Worm (Caenorhabditis elegans) whole organism, early embryonic: ENCODE results near the gene F58B6.1.
A peak's percentile ranks its signal among the peaks of the same experiment; 100 is the strongest.

Source experiments
- B0310.2 ChIP-seq: sonication (generic microtip); optimal IDR thresholded peaks from 2 replicates; lab custom pipeline; 2016; ENCODE audit warnings: mild to moderate bottlenecking, missing genetic modification characterization, missing compliant biosample characterization
- F13C5.2 ChIP-seq: sonication (generic microtip); optimal IDR thresholded peaks from 2 replicates; lab custom pipeline; 2017; ENCODE audit warnings: mild to moderate bottlenecking, missing genetic modification characterization, inconsistent platforms, missing compliant biosample characterization
- aly-1 ChIP-seq: sonication (generic microtip); optimal IDR thresholded peaks from 2 replicates; lab custom pipeline; 2016; ENCODE audit warnings: missing genetic modification characterization, missing compliant biosample characterization
- ama-1 ChIP-seq: fragments of 150-350 bp; optimal IDR thresholded peaks from 2 replicates; lab custom pipeline; 2014
- ceh-13 ChIP-seq: fragments of 200-800 bp; sonication (Bioruptor generic); optimal IDR thresholded peaks from 2 replicates; lab custom pipeline; 2018; ENCODE audit warnings: mild to moderate bottlenecking, missing genetic modification characterization, missing compliant biosample characterization
- ceh-36 ChIP-seq: sonication (generic microtip); optimal IDR thresholded peaks from 2 replicates; lab custom pipeline; 2016; ENCODE audit warnings: missing genetic modification characterization, inconsistent platforms, missing compliant biosample characterization
- ets-7 ChIP-seq: sonication (generic microtip); optimal IDR thresholded peaks from 2 replicates; lab custom pipeline; 2016; ENCODE audit warnings: missing genotype, missing genetic modification characterization, missing compliant biosample characterization
- flt-1 ChIP-seq: fragments of 200-800 bp; sonication (Bioruptor generic); IDR thresholded peaks from 2 replicates; pipeline ENCODE4 v1.3.6; 2022; ENCODE audit warnings: missing genetic modification characterization, missing compliant biosample characterization
- hmbx-1 ChIP-seq: sonication (generic microtip); optimal IDR thresholded peaks from 2 replicates; lab custom pipeline; 2016; ENCODE audit warnings: mild to moderate bottlenecking, missing genetic modification characterization, missing compliant biosample characterization
- hmg-4 ChIP-seq: fragments of 200-800 bp; sonication (Bioruptor generic); optimal IDR thresholded peaks from 2 replicates; lab custom pipeline; 2018; ENCODE audit warnings: mild to moderate bottlenecking, missing genetic modification characterization, missing compliant biosample characterization
- hnd-1 ChIP-seq: sonication (generic microtip); optimal IDR thresholded peaks from 2 replicates; lab custom pipeline; 2016; ENCODE audit warnings: missing genetic modification characterization, missing compliant biosample characterization
- pes-1 ChIP-seq: fragments of 200-800 bp; sonication (Bioruptor generic); IDR thresholded peaks from 2 replicates; pipeline ENCODE4 v1.3.6; 2022; ENCODE audit warnings: missing genetic modification reagents, missing genetic modification characterization, missing compliant biosample characterization
- scrt-1 ChIP-seq: fragments of 200-800 bp; sonication (Bioruptor generic); IDR thresholded peaks from 2 replicates; pipeline ENCODE4 v1.3.6; 2022; ENCODE audit warnings: missing genetic modification characterization, missing compliant biosample characterization
- sea-1 ChIP-seq: fragments of 200-800 bp; sonication (Bioruptor generic); conservative IDR thresholded peaks from 2 replicates; pipeline ENCODE4 v1.3.6; 2022; ENCODE audit warnings: missing genetic modification characterization, missing compliant biosample characterization
- tbx-11 ChIP-seq: fragments of 200-800 bp; sonication (Bioruptor generic); IDR thresholded peaks from 2 replicates; pipeline ENCODE4 v1.3.6; 2022; ENCODE audit warnings: missing genetic modification characterization, missing compliant biosample characterization
- tbx-37 ChIP-seq: fragments of 200-800 bp; sonication (Bioruptor generic); conservative IDR thresholded peaks from 2 replicates; pipeline ENCODE4 v1.3.6; 2022; ENCODE audit warnings: missing genetic modification reagents, missing genetic modification characterization, missing compliant biosample characterization
- tra-4 ChIP-seq: sonication (generic microtip); optimal IDR thresholded peaks from 2 replicates; lab custom pipeline; 2017; ENCODE audit warnings: missing genetic modification characterization, missing compliant biosample characterization

Gene F58B6.1

DNA sequence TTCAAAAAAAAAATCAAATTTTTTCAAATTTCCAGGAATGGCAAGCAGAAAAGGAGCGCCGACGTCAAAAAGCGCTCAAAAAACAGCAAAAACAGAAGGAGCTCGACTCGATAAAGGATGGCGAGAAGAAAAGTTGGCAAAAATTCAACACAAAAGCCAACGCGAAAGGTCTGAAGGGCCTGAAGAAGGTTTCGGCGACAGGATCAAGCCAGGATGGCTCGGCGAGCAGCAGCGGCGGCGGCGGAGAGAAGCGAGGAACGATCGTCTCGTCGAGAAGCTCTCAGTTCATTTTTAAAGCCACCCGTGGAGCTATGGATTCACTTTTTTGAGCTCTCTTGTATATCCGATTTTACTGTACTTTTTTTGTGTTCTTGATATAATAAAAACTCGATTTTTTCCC is 29.1 kb upstream of the F58B6.1 start:
- TF ChIP-seq B0310.2 (tag; lab: Kevin White, UChicago) (no peak), F13C5.2 (tag; lab: Kevin White, UChicago) (no peak), tbx-11 (GFP tag; lab: Robert Waterston, UW) (no peak), flt-1 (GFP tag; lab: Robert Waterston, UW) (no peak), ets-7 (tag; lab: Kevin White, UChicago) (no peak), hnd-1 (tag; lab: Kevin White, UChicago) (no peak), sea-1 (GFP tag; lab: Robert Waterston, UW) (no peak), ama-1 (lab: Kevin White, UChicago) (no peak), hmbx-1 (tag; lab: Kevin White, UChicago) (no peak), ceh-13 (GFP tag; lab: Kevin White, UChicago) (no peak), pes-1 (GFP tag; lab: Robert Waterston, UW) (no peak), tbx-37 (GFP tag; lab: Robert Waterston, UW) (no peak), tra-4 (tag; lab: Kevin White, UChicago) (no peak), aly-1 (tag; lab: Kevin White, UChicago) (no peak), scrt-1 (GFP tag; lab: Robert Waterston, UW) (no peak), ceh-36 (no peak), hmg-4 (no peak)

DNA sequence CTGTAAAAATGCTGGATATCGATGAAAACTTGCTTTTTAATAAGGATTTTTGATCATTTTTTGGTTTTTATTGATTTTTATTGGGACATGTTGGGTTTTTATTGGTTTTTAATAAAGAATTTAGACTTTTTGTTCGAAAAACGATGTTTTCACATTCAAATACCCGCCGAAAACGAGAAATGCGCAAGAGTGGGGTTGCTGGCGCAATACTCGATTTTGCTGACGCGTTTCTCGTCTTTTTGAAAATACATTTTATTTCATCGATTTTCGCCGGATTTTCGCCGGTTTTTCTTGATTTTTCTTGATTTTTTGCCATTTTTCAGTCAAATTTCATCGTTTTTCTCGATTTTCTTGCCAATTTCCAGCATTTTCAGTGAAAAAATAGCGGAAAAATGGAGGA is 27.1 kb upstream of the F58B6.1 start, which contains the start of gene smr-1:
Gene smr-1, plus strand, starts transcription at position 375 of the 400 bp plus-strand sequence.
- TF ChIP-seq ama-1 (lab: Kevin White, UChicago) (no peak), aly-1 (tag; lab: Kevin White, UChicago) (no peak), ceh-13 (GFP tag; lab: Kevin White, UChicago) (no peak), ets-7 (tag; lab: Kevin White, UChicago) (no peak), pes-1 (GFP tag; lab: Robert Waterston, UW) (peak; percentile 63; the same call in 1 of the 2 replicates), tra-4 (tag; lab: Kevin White, UChicago) (no peak), B0310.2 (tag; lab: Kevin White, UChicago) (no peak), scrt-1 (GFP tag; lab: Robert Waterston, UW) (no peak), tbx-11 (GFP tag; lab: Robert Waterston, UW) (0 out of 2 replicates have a peak, but pooled peaks have one; percentile 7), hnd-1 (tag; lab: Kevin White, UChicago) (peak; percentile 38), hmbx-1 (tag; lab: Kevin White, UChicago) (no peak), tbx-37 (GFP tag; lab: Robert Waterston, UW) (no peak; the same call in 1 of the 2 replicates), hmg-4 (no peak), ceh-36 (no peak), F13C5.2 (tag; lab: Kevin White, UChicago) (peak; percentile 54), flt-1 (GFP tag; lab: Robert Waterston, UW) (0 out of 2 replicates have a peak, but pooled peaks have one; percentile 31), sea-1 (GFP tag; lab: Robert Waterston, UW) (no peak)

DNA sequence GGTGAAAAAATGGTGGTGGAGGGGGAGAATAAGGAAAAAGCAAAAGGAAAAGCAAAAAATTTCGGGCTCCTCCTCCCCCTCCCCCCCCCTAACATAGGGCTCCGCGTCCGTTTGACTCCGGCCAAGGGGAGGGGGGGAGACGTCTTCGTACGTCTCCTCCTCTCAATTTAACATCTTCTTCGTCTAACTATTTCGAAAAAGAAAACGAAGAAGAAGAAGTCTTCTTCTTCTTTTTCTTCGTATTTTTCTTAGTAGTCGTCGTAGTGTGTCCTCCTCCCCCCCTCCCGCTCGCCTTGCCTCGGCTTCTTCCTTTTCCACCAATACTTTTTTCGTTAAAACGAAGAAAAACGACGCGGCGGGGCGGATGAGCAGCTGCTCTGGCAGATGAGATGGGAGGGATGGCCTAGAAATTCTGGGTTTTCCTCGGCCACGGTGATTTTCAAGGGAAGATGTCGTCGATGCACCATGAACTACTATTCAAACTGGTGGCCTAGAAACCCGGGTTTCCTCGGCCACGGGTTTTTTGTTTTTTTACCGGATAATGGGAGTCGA is 21.2 kb upstream of the F58B6.1 start:
- peak; percentile 5 for TF ChIP-seq hmg-4
- no peak for TF ChIP-seq sea-1 (GFP tag; lab: Robert Waterston, UW)

DNA sequence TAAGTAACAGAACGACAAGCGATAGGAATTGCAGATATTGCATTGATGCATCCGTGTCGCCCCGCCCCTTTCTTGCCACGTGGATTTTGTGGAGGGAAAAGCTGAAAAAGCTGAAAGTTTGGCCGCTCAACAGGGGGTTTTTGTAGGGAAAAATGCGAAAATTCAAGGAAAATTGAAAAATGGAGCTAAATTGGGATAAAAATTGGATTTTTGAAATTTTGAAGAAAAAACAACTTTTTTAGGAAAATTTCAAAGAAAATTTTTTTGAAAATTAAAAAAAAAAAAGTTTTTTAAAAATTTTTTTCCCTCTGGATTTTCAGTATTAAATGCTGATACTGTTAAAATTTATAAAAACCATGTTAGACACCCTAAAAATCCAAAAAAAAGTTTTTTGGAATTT is 20.2 kb upstream of the F58B6.1 start, which contains the start of gene lgc-46:
Gene lgc-46, minus strand, starts transcription at position 101 of the 400 bp plus-strand sequence.
- TF ChIP-seq hmg-4 (no peak), hmbx-1 (tag; lab: Kevin White, UChicago) (no peak), sea-1 (GFP tag; lab: Robert Waterston, UW) (no peak), tra-4 (tag; lab: Kevin White, UChicago) (no peak), ceh-36 (no peak), scrt-1 (GFP tag; lab: Robert Waterston, UW) (no peak), tbx-11 (GFP tag; lab: Robert Waterston, UW) (no peak)

DNA sequence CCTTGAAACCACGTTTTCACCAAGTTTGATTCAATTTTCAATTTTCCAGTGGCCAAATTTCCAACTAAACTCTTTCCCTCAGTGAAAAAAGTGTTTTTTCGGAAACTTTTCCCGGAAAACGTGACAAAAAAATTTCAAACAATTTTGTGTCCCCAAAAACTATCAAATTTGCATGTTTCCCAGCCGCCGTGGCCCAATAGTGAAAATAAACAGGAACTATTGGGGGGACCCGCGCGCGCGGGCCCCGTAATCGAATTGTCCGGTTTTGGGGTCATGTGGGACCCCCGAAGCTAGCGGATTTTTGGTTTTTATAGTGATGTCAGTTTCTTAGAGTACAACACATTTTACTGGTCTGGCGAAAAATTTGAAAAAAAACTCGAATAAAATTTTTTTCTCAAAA is 15.8 kb upstream of the F58B6.1 start:
- TF ChIP-seq hmbx-1 (tag; lab: Kevin White, UChicago) (no peak), aly-1 (tag; lab: Kevin White, UChicago) (no peak)

DNA sequence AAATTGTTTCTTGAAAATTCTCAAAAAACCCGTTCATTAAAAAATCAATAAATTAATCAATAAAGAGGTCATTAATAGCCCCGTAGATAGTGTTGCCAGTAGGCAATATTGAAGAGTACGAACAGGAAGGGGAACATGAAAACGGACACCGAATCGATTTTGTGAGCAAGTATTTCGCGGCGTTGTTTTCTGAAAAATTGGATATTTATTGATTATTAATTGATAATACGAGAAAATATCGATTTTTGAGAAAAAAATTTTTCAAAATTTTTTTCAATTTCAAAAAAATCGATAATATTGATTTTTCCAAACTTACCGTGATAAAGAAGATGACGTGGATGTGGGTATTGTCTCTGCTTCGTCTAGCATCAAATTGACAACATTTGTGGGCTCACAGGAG is 9.8 kb upstream of the F58B6.1 start:
- TF ChIP-seq F13C5.2 (tag; lab: Kevin White, UChicago) (no peak), sea-1 (GFP tag; lab: Robert Waterston, UW) (no peak), hnd-1 (tag; lab: Kevin White, UChicago) (no peak), ets-7 (tag; lab: Kevin White, UChicago) (no peak), tbx-11 (GFP tag; lab: Robert Waterston, UW) (no peak), tra-4 (tag; lab: Kevin White, UChicago) (no peak), B0310.2 (tag; lab: Kevin White, UChicago) (no peak), ceh-13 (GFP tag; lab: Kevin White, UChicago) (no peak), ama-1 (lab: Kevin White, UChicago) (no peak), flt-1 (GFP tag; lab: Robert Waterston, UW) (no peak), pes-1 (GFP tag; lab: Robert Waterston, UW) (no peak), hmbx-1 (tag; lab: Kevin White, UChicago) (no peak), scrt-1 (GFP tag; lab: Robert Waterston, UW) (no peak)

DNA sequence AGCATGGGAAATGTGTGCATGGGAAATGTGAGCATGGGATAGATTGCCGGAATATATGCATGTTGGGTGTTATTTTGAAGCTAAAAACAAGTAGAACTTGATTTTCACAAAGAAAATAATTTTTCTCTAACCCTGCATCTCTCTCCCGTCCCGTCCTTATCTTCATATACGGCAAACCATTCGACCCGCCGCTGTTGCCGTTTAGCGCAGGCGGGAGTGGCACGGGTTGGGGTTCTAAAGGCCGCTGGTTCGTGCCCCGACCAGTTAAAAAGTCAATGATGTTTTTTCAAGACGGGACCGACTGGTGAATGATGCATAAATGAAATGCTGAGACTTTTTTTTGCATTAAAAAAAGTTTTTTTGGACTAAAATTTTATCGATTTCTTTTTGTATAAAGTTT is 6.5 kb upstream of the F58B6.1 start:
- TF ChIP-seq hmg-4 (peak; percentile 84), scrt-1 (GFP tag; lab: Robert Waterston, UW) (peak; percentile 83), ets-7 (tag; lab: Kevin White, UChicago) (peak; percentile 44), flt-1 (GFP tag; lab: Robert Waterston, UW) (peak; percentile 69), hmbx-1 (tag; lab: Kevin White, UChicago) (peak; percentile 18), B0310.2 (tag; lab: Kevin White, UChicago) (peak; percentile 51), sea-1 (GFP tag; lab: Robert Waterston, UW) (0 out of 2 replicates have a peak, but pooled peaks have one; percentile 60), F13C5.2 (tag; lab: Kevin White, UChicago) (peak; percentile 64), ama-1 (lab: Kevin White, UChicago) (no peak), aly-1 (tag; lab: Kevin White, UChicago) (peak; percentile 28), tbx-11 (GFP tag; lab: Robert Waterston, UW) (peak; percentile 79), tbx-37 (GFP tag; lab: Robert Waterston, UW) (peak; percentile 57), tra-4 (tag; lab: Kevin White, UChicago) (no peak), hnd-1 (tag; lab: Kevin White, UChicago) (peak; percentile 28), ceh-13 (GFP tag; lab: Kevin White, UChicago) (peak; percentile 25), pes-1 (GFP tag; lab: Robert Waterston, UW) (peak; percentile 80), ceh-36 (peak; percentile 67)
